Fruit fly (Drosophila melanogaster) whole organism, embryonic: Measurements from ENCODE around the gene uncNacbeta.

Experiments
- CG10274 ChIP-seq: fragments of 200-800 bp; sonication (Bioruptor generic); optimal IDR thresholded peaks from 3 replicates; lab custom pipeline; 2017; ENCODE audit warnings: missing biosample characterization, mild to moderate bottlenecking, missing genetic modification characterization
- CG10366 ChIP-seq: fragments of 200-800 bp; sonication (Bioruptor generic); IDR thresholded peaks from 2 replicates; pipeline ENCODE4 v1.3.6; 2022; ENCODE audit warnings: missing biosample characterization, missing genetic modification characterization
- CG10462 ChIP-seq: fragments of 200-800 bp; sonication (Bioruptor generic); optimal IDR thresholded peaks from 2 replicates; lab custom pipeline; 2016; ENCODE audit warnings: missing biosample characterization, missing genetic modification characterization
- CG11504 ChIP-seq: fragments of 200-800 bp; sonication (Bioruptor generic); optimal IDR thresholded peaks from 3 replicates; lab custom pipeline; 2019; ENCODE audit warnings: missing biosample characterization, mild to moderate bottlenecking, missing genetic modification characterization, moderate library complexity
- CG12391 ChIP-seq: fragments of 200-800 bp; sonication (Bioruptor generic); optimal IDR thresholded peaks from 3 replicates; lab custom pipeline; 2018; ENCODE audit warnings: missing biosample characterization, mild to moderate bottlenecking, missing genetic modification characterization, moderate library complexity
- CG12659 ChIP-seq: fragments of 200-800 bp; sonication (Bioruptor generic); optimal IDR thresholded peaks from 3 replicates; lab custom pipeline; 2017; ENCODE audit warnings: mild to moderate bottlenecking, missing biosample characterization, missing genetic modification reagents, missing genetic modification characterization
- CG13624 ChIP-seq: fragments of 200-800 bp; sonication (Bioruptor generic); optimal IDR thresholded peaks from 2 replicates; lab custom pipeline; 2016; ENCODE audit warnings: missing biosample characterization, missing genetic modification characterization
- CG13775 ChIP-seq: fragments of 200-800 bp; sonication (Bioruptor generic); optimal IDR thresholded peaks from 3 replicates; lab custom pipeline; 2017; ENCODE audit warnings: missing biosample characterization, mild to moderate bottlenecking, missing genetic modification characterization
- CG14860 ChIP-seq: fragments of 200-800 bp; sonication (Bioruptor generic); IDR thresholded peaks from 3 replicates; pipeline ENCODE4 v1.3.6; 2022; ENCODE audit warnings: missing biosample characterization, missing genetic modification characterization; ENCODE audit not compliant: partially characterized antibody
- CG1603 ChIP-seq: fragments of 200-800 bp; sonication (Bioruptor generic); optimal IDR thresholded peaks from 2 replicates; lab custom pipeline; 2019; ENCODE audit warnings: missing biosample characterization, mild to moderate bottlenecking, missing genetic modification characterization, moderate library complexity
- CG18476 ChIP-seq: fragments of 200-800 bp; sonication (Bioruptor generic); optimal IDR thresholded peaks from 2 replicates; lab custom pipeline; 2016; ENCODE audit warnings: missing biosample characterization, mild to moderate bottlenecking, missing genetic modification characterization
- CG2129 ChIP-seq: fragments of 200-800 bp; sonication (Bioruptor generic); IDR thresholded peaks from 2 replicates; pipeline ENCODE4 v1.3.6; 2022; ENCODE audit warnings: missing biosample characterization, missing genetic modification characterization; ENCODE audit not compliant: partially characterized antibody
- CG2199 ChIP-seq: fragments of 200-800 bp; sonication (Bioruptor generic); IDR thresholded peaks from 3 replicates; pipeline ENCODE4 v1.3.6; 2022; ENCODE audit warnings: missing biosample characterization, missing genetic modification characterization
- CG32532 ChIP-seq: fragments of 200-800 bp; sonication (Bioruptor generic); IDR thresholded peaks from 2 replicates; pipeline ENCODE4 v1.3.6; 2022; ENCODE audit warnings: missing biosample characterization, missing genetic modification characterization
- CG4404 ChIP-seq: fragments of 200-800 bp; sonication (Bioruptor generic); IDR thresholded peaks from 2 replicates; pipeline ENCODE4 v1.3.6; 2022; ENCODE audit warnings: missing biosample characterization, missing genetic modification characterization
- CG6175 ChIP-seq: fragments of 200-800 bp; sonication (Bioruptor generic); IDR thresholded peaks from 3 replicates; pipeline ENCODE4 v1.3.6; 2022; ENCODE audit warnings: missing biosample characterization, missing genetic modification characterization
- CG6689 ChIP-seq: fragments of 200-800 bp; sonication (Bioruptor generic); IDR thresholded peaks from 2 replicates; pipeline ENCODE4 v1.3.6; 2022; ENCODE audit warnings: missing biosample characterization, missing genetic modification characterization
- CG8290 ChIP-seq, 3 experiments: fragments of 200-800 bp; sonication (Bioruptor generic); optimal IDR thresholded peaks; 2 replicates each; lab custom pipeline; 2016 to 2019; ENCODE audit warnings: missing biosample characterization in 3 of 3, missing genetic modification characterization in 3 of 3, mild to moderate bottlenecking in 2 of 3, moderate library complexity in 1 of 3
- CG9215 ChIP-seq: fragments of 200-800 bp; sonication (Bioruptor generic); IDR thresholded peaks from 2 replicates; pipeline ENCODE4 v1.3.6; 2022; ENCODE audit warnings: missing biosample characterization, missing genetic modification characterization
- Dek ChIP-seq: fragments of 200-800 bp; sonication (Bioruptor generic); optimal IDR thresholded peaks from 3 replicates; lab custom pipeline; 2019; ENCODE audit warnings: missing biosample characterization, mild to moderate bottlenecking, missing genetic modification characterization, moderate library complexity
- Dll ChIP-seq: fragments of 200-800 bp; sonication (Bioruptor generic); IDR thresholded peaks from 4 replicates; pipeline ENCODE4 v1.3.6; 2022; ENCODE audit warnings: missing biosample characterization, missing genetic modification characterization; ENCODE audit not compliant: partially characterized antibody
- E2f1 ChIP-seq: fragments of 200-800 bp; sonication (Bioruptor generic); IDR thresholded peaks from 2 replicates; pipeline ENCODE4 v1.3.6; 2022; ENCODE audit warnings: missing biosample characterization, missing genetic modification characterization
- Lhr ChIP-seq: fragments of 200-800 bp; sonication (Bioruptor generic); optimal IDR thresholded peaks from 3 replicates; lab custom pipeline; 2017; ENCODE audit warnings: mild to moderate bottlenecking, missing biosample characterization, missing genetic modification reagents, missing genetic modification characterization
- MTF-1 ChIP-seq: fragments of 200-800 bp; sonication (Bioruptor generic); optimal IDR thresholded peaks from 2 replicates; lab custom pipeline; 2018; ENCODE audit warnings: missing biosample characterization, mild to moderate bottlenecking, missing genetic modification characterization, borderline replicate concordance
- Meics ChIP-seq: fragments of 200-800 bp; sonication (Bioruptor generic); optimal IDR thresholded peaks from 2 replicates; lab custom pipeline; 2017; ENCODE audit warnings: missing biosample characterization, mild to moderate bottlenecking, missing genetic modification characterization
- Spps ChIP-seq: fragments of 200-800 bp; sonication (Bioruptor generic); optimal IDR thresholded peaks from 2 replicates; lab custom pipeline; 2018; ENCODE audit warnings: missing biosample characterization, mild to moderate bottlenecking, missing genetic modification characterization
- Taf1 ChIP-seq: fragments of 200-800 bp; sonication (Bioruptor generic); IDR thresholded peaks from 2 replicates; pipeline ENCODE4 v1.3.6; 2022; ENCODE audit warnings: missing biosample characterization, missing genetic modification characterization
- Trl ChIP-seq, 3 experiments: fragments of >200 bp in 2 of 3; fragments of 200-800 bp in 1 of 3; sonication (Bioruptor generic) in 1 of 3; optimal IDR thresholded peaks; 2 replicates in 1 of 3; 3 replicates in 2 of 3; lab custom pipeline; 2016 to 2017; ENCODE audit warnings: missing biosample characterization in 1 of 3, missing genetic modification characterization in 1 of 3
- aop ChIP-seq: fragments of 200-800 bp; sonication (Bioruptor generic); IDR thresholded peaks from 2 replicates; pipeline ENCODE4 v1.3.6; 2022; ENCODE audit warnings: missing biosample characterization, missing genetic modification characterization
- cato ChIP-seq: fragments of 200-800 bp; sonication (Bioruptor generic); optimal IDR thresholded peaks from 2 replicates; lab custom pipeline; 2016; ENCODE audit warnings: missing biosample characterization, missing genetic modification characterization, borderline replicate concordance
- chif ChIP-seq, 2 experiments: fragments of 200-800 bp; sonication (Bioruptor generic); optimal IDR thresholded peaks; 3 replicates each; lab custom pipeline; 2016; ENCODE audit warnings: missing biosample characterization in 2 of 2, missing genetic modification characterization in 2 of 2
- chinmo ChIP-seq: fragments of 200-800 bp; sonication (Bioruptor generic); IDR thresholded peaks from 4 replicates; pipeline ENCODE4 v1.3.6; 2022; ENCODE audit warnings: missing biosample characterization, missing genetic modification characterization; ENCODE audit not compliant: partially characterized antibody
- corto ChIP-seq: fragments of 200-800 bp; sonication (Bioruptor generic); optimal IDR thresholded peaks from 2 replicates; lab custom pipeline; 2016; ENCODE audit warnings: missing biosample characterization, mild to moderate bottlenecking, missing genetic modification characterization, moderate library complexity
- dan ChIP-seq: fragments of 200-800 bp; sonication (Bioruptor generic); IDR thresholded peaks from 2 replicates; pipeline ENCODE4 v1.3.6; 2022; ENCODE audit warnings: missing biosample characterization, missing genetic modification characterization
- fd64A ChIP-seq: fragments of 200-800 bp; sonication (Bioruptor generic); optimal IDR thresholded peaks from 3 replicates; lab custom pipeline; 2018; ENCODE audit warnings: missing biosample characterization, mild to moderate bottlenecking, missing genetic modification characterization
- ftz-f1 ChIP-seq: fragments of 200-800 bp; sonication (Bioruptor generic); optimal IDR thresholded peaks from 2 replicates; lab custom pipeline; 2016; ENCODE audit warnings: missing biosample characterization, missing genetic modification characterization
- fu2 ChIP-seq: fragments of 200-800 bp; sonication (Bioruptor generic); optimal IDR thresholded peaks from 2 replicates; lab custom pipeline; 2016; ENCODE audit warnings: missing biosample characterization, missing genetic modification characterization
- her ChIP-seq: fragments of 200-800 bp; sonication (Bioruptor generic); optimal IDR thresholded peaks from 2 replicates; lab custom pipeline; 2016; ENCODE audit warnings: missing biosample characterization, missing genetic modification characterization
- jigr1 ChIP-seq: fragments of 200-800 bp; sonication (Bioruptor generic); IDR thresholded peaks from 3 replicates; pipeline ENCODE4 v1.3.6; 2022; ENCODE audit warnings: missing biosample characterization, missing genetic modification characterization
- kah ChIP-seq: fragments of 200-800 bp; sonication (Bioruptor generic); optimal IDR thresholded peaks from 2 replicates; lab custom pipeline; 2018; ENCODE audit warnings: missing biosample characterization, mild to moderate bottlenecking, missing genetic modification characterization
- kay ChIP-seq: fragments of 200-800 bp; sonication (Bioruptor generic); optimal IDR thresholded peaks from 2 replicates; lab custom pipeline; 2016; ENCODE audit warnings: missing biosample characterization, missing genetic modification characterization
- ken ChIP-seq: fragments of 200-800 bp; sonication (Bioruptor generic); IDR thresholded peaks from 3 replicates; pipeline ENCODE4 v1.3.6; 2022; ENCODE audit warnings: missing biosample characterization, missing genetic modification characterization
- lola ChIP-seq, 3 experiments: fragments of >200 bp in 2 of 3; fragments of 200-800 bp in 1 of 3; sonication (Bioruptor generic) in 1 of 3; optimal IDR thresholded peaks; 2 replicates each; lab custom pipeline; 2017 to 2019; ENCODE audit warnings: missing biosample characterization in 3 of 3, missing genetic modification characterization in 3 of 3, mild to moderate bottlenecking in 1 of 3, moderate library complexity in 1 of 3
- otp ChIP-seq: fragments of 200-800 bp; sonication (Bioruptor generic); IDR thresholded peaks from 3 replicates; pipeline ENCODE4, ENCODE4 v1.3.6; 2022; ENCODE audit warnings: missing biosample characterization, missing genetic modification characterization
- p53 ChIP-seq: fragments of 200-800 bp; sonication (Bioruptor generic); optimal IDR thresholded peaks from 2 replicates; lab custom pipeline; 2016; ENCODE audit warnings: missing biosample characterization, missing genetic modification characterization
- pb ChIP-seq: fragments of 200-800 bp; sonication (Bioruptor generic); optimal IDR thresholded peaks from 3 replicates; lab custom pipeline; 2016; ENCODE audit warnings: missing biosample characterization, missing genetic modification characterization
- unc-4 ChIP-seq: fragments of 200-800 bp; sonication (Bioruptor generic); IDR thresholded peaks from 2 replicates; pipeline ENCODE4 v1.3.6; 2022; ENCODE audit warnings: missing biosample characterization, missing genetic modification characterization; ENCODE audit not compliant: partially characterized antibody

uncNacbeta gene

dm6 chr2L:523165-523835 is 40.3 kb downstream of the uncNacbeta start (continued):
- TF ChIP-seq chinmo (GFP tag; lab: Robert Waterston, UW) (peak; percentile 92; the same call in 2 of the 4 replicates), unc-4 (GFP tag; lab: Robert Waterston, UW) (peak; percentile 52), CG12659 (peak; percentile 15), CG10274 (GFP tag; lab: Kevin White, UChicago) (no peak), Meics (GFP tag; lab: Kevin White, UChicago) (peak; percentile 38), corto (no peak), CG6689 (no peak), lola (GFP tag; optimal IDR thresholded peaks at IDR 0.05; lab: Kevin White, UChicago) (no peak), MTF-1 (peak; percentile 60), otp (GFP tag; lab: Robert Waterston, UW) (0 out of 3 replicates have a peak, but pooled peaks have one; percentile 33), CG14860 (GFP tag; lab: Robert Waterston, UW) (no peak), CG13624 (GFP tag; lab: Kevin White, UChicago) (peak; percentile 31), CG10366 (0 out of 2 replicates have a peak, but pooled peaks have one; percentile 19), CG1603 (tag; lab: Kevin White, UChicago) (peak; percentile 45), Dll (peak; percentile 61; the same call in 3 of the 4 replicates), CG2129 (peak; percentile 33; the same call in 1 of the 2 replicates), her (peak; percentile 81), dan (GFP tag; lab: Robert Waterston, UW) (no peak), jigr1 (GFP tag; lab: Robert Waterston, UW) (no peak), ken (GFP tag; lab: Robert Waterston, UW) (0 out of 3 replicates have a peak, but pooled peaks have one; percentile 32), p53 (GFP tag; lab: Kevin White, UChicago) (no peak), Trl (optimal IDR thresholded peaks at IDR 0.05; lab: Kevin White, UChicago) (peak; percentile 52 to 75), Trl (GFP tag; optimal IDR thresholded peaks at IDR 0.05; lab: Kevin White, UChicago) (peak; percentile 63), CG4404 (GFP tag; lab: Robert Waterston, UW) (no peak), Spps (tag; lab: Kevin White, UChicago) (no peak), Lhr (no peak), E2f1 (GFP tag; lab: Robert Waterston, UW) (0 out of 2 replicates have a peak, but pooled peaks have one; percentile 18), fd64A (GFP tag; lab: Kevin White, UChicago) (peak; percentile 51), CG6175 (GFP tag; lab: Robert Waterston, UW) (no peak), CG18476 (no peak), kay (GFP tag; lab: Kevin White, UChicago) (peak; percentile 81), CG2199 (peak; percentile 96), CG12391 (tag; lab: Kevin White, UChicago) (no peak), CG8290 (GFP tag; optimal IDR thresholded peaks at IDR 0.05; lab: Kevin White, UChicago) (peak; percentile 21), CG8290 (tag; optimal IDR thresholded peaks at IDR 0.05; lab: Kevin White, UChicago) (peak in 1 of 2 experiments; percentile 80), CG11504 (tag; lab: Kevin White, UChicago) (peak; percentile 43), ftz-f1 (peak; percentile 57), fu2 (no peak), chif (GFP tag; optimal IDR thresholded peaks at IDR 0.05; lab: Kevin White, UChicago) (peak in 1 of 2 experiments; percentile 56), pb (peak; percentile 32), cato (GFP tag; lab: Kevin White, UChicago) (no peak), Taf1 (GFP tag; lab: Robert Waterston, UW) (no peak), kah (GFP tag; lab: Kevin White, UChicago) (no peak), CG13775 (peak; percentile 33), CG10462 (no peak), aop (GFP tag; lab: Robert Waterston, UW) (0 out of 2 replicates have a peak, but pooled peaks have one; percentile 32), CG9215 (GFP tag; lab: Robert Waterston, UW) (no peak), CG32532 (0 out of 2 replicates have a peak, but pooled peaks have one; percentile 41), Dek (tag; lab: Kevin White, UChicago) (no peak)
